Fruit fly (Drosophila melanogaster): Measurements from ENCODE around the gene Cyp12c1.

Cyp12c1 gene

DNA sequence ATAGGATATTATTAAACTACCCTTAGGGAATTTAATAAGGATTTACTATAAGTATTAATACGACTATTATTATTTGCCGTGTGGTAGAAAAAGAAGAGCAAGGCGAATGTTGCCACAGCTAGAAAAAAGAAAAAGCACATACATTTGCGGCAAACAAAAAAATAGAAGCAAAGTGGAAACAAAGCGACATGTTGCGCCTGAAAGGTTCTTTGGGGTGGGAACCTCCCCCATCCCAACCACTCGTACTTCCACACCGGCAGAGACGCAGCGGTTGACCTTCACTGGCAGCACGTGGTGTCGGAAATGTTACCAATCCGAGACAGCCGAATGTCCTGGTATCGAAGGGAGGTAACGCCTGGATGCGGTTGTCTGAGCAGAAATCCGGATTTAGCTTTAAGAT lies 48.8 kb downstream of the Cyp12c1 start:
- TF ChIP-seq scrt (GFP tag; optimal IDR thresholded peaks at IDR 0.05) (peak; percentile 56), CG17802 (tag; optimal IDR thresholded peaks at IDR 0.05) (no peak), CG11504 (tag; optimal IDR thresholded peaks at IDR 0.05) (peak; percentile 52), CG10431 (GFP tag; optimal IDR thresholded peaks at IDR 0.05) (no peak), tup (GFP tag; optimal IDR thresholded peaks at IDR 0.05) (no peak), kni (GFP tag; optimal IDR thresholded peaks at IDR 0.05) (no peak), CG43689 (GFP tag; IDR thresholded peaks at IDR 0.05) (0 out of 2 replicates have a peak, but pooled peaks have one; percentile 10), eve (GFP tag; optimal IDR thresholded peaks at IDR 0.05) (no peak), hth (optimal IDR thresholded peaks at IDR 0.05) (no peak), sim (GFP tag; IDR thresholded peaks at IDR 0.05) (no peak), fd64A (GFP tag; optimal IDR thresholded peaks at IDR 0.05) (no peak), CG13894 (tag; optimal IDR thresholded peaks at IDR 0.05) (peak; percentile 53), Sox100B (GFP tag; optimal IDR thresholded peaks at IDR 0.05) (no peak), fu2 (GFP tag; optimal IDR thresholded peaks at IDR 0.05) (no peak), Antp (GFP tag; optimal IDR thresholded peaks at IDR 0.05) (no peak), cad (GFP tag; optimal IDR thresholded peaks at IDR 0.05) (no peak), CG12942 (GFP tag; optimal IDR thresholded peaks at IDR 0.05) (no peak), CG2129 (GFP tag; IDR thresholded peaks at IDR 0.05; ENCODE audit: partially characterized antibody) (no peak), CHES-1-like (GFP tag; optimal IDR thresholded peaks at IDR 0.05) (no peak), Tbp (GFP tag; optimal IDR thresholded peaks at IDR 0.05) (no peak), shn (GFP tag; optimal IDR thresholded peaks at IDR 0.05) (no peak)

DNA sequence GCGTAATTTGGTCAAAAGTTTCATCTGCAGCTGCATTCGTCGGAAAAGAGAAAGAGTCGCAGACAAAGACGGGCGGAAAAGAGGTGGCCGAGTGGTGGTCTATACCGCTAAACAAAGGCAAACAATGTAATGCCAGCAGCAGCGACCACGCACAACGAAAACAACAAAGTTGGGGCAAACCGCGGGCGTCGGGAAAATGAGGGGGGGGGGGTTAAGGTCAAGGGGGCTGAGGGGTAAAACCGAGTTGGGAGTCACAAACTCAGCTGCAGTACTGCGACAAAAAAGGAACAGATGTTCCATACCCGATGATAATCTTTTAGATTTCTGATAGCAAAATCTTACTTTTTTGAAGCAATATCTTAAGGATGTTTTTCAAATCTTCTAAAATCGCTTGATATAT lies 49.3 kb downstream of the Cyp12c1 start:
- TF ChIP-seq hbn (GFP tag; IDR thresholded peaks at IDR 0.05; ENCODE audit: partially characterized antibody) (no peak), dysf (GFP tag; IDR thresholded peaks at IDR 0.05) (no peak), crol (GFP tag; IDR thresholded peaks at IDR 0.05) (peak; percentile 91)

DNA sequence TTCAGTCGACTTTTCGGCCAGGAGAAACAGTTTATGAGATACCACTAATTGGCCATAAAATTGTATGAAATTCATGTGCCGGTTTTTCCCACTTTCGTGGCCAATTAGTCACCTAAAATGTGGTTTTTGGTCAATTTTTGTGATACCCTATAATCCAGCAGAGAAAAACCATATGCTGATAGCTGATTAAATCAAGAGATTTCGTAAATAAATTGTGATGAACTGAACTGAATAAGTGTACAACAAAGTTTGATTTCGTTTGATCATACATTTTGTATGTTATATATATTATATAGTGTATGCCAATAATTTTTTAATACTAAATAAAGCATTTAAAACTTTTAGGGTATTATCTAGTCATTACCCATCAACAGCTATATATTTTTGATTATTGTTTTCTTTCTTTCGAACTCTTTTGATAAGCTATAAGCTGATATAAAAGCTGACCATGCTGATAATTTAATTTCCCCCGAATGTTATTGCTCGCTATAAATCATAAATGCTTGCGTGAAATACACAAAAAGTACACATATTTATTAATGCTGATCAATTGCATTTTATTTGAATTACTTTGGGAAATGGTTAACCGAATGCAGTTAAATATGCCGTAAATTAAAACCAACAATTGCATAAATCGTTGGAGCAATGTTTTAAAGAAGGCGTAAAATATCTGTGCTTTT lies 51.2 kb downstream of the Cyp12c1 start:
- TF ChIP-seq CG11247 (GFP tag; IDR thresholded peaks at IDR 0.05) = no peak
- TF ChIP-seq Eip74EF (GFP tag; optimal IDR thresholded peaks at IDR 0.05) = peak in 1 of 2 experiments; percentile 10
- peak; percentile 24 for TF ChIP-seq PHDP (tag; optimal IDR thresholded peaks at IDR 0.05)
- peak; percentile 35 for TF ChIP-seq CG2678 (tag; optimal IDR thresholded peaks at IDR 0.05)
- peak; percentile 85 for TF ChIP-seq Vsx1 (GFP tag; optimal IDR thresholded peaks at IDR 0.05)
- peak; percentile 44 for TF ChIP-seq sug (tag; optimal IDR thresholded peaks at IDR 0.05)
- peak; percentile 4 for TF ChIP-seq CG11504 (tag; optimal IDR thresholded peaks at IDR 0.05)
- TF ChIP-seq gem (tag; optimal IDR thresholded peaks at IDR 0.05) = peak; percentile 30
- TF ChIP-seq D19A (tag; optimal IDR thresholded peaks at IDR 0.05) = peak; percentile 54
- TF ChIP-seq CG18599 (GFP tag; optimal IDR thresholded peaks at IDR 0.05) = peak; percentile 11
- TF ChIP-seq D19B (GFP tag; optimal IDR thresholded peaks at IDR 0.05) = peak; percentile 94
- peak in 1 of 2 experiments; percentile 17 for TF ChIP-seq Hr51 (GFP tag; optimal IDR thresholded peaks at IDR 0.05)
- TF ChIP-seq Sox102F (GFP tag; optimal IDR thresholded peaks at IDR 0.05) = peak; percentile 16
- no peak for TF ChIP-seq CG7928 (GFP tag; optimal IDR thresholded peaks at IDR 0.05)
- TF ChIP-seq lab (GFP tag; optimal IDR thresholded peaks at IDR 0.05) = peak; percentile 8
- TF ChIP-seq hkb (optimal IDR thresholded peaks at IDR 0.05) = no peak
- TF ChIP-seq hkb (GFP tag; IDR thresholded peaks at IDR 0.05) = no peak
- TF ChIP-seq grau (tag; optimal IDR thresholded peaks at IDR 0.05) = peak; percentile 32
- TF ChIP-seq ab (GFP tag; optimal IDR thresholded peaks at IDR 0.05) = no peak
- TF ChIP-seq exex (tag; optimal IDR thresholded peaks at IDR 0.05) = peak; percentile 86
- no peak for TF ChIP-seq CG32767 (GFP tag; IDR thresholded peaks at IDR 0.05)
- TF ChIP-seq CG12942 (GFP tag; optimal IDR thresholded peaks at IDR 0.05) = no peak
- no peak for TF ChIP-seq Dfd (GFP tag; optimal IDR thresholded peaks at IDR 0.05)
- no peak for TF ChIP-seq Myb (GFP tag; optimal IDR thresholded peaks at IDR 0.05)
- TF ChIP-seq CG7839 (tag; optimal IDR thresholded peaks at IDR 0.05) = peak; percentile 3
- peak; percentile 40 for TF ChIP-seq Neu2 (GFP tag; optimal IDR thresholded peaks at IDR 0.05; ENCODE audit: borderline replicate concordance)

Data from whole organism, embryonic.